Fruit fly (Drosophila melanogaster): ENCODE data around the gene mthl15.

mthl15 gene

dm6 chr2L:10210631-10211557 lies 27.2 kb downstream of the mthl15 start, which contains the start of the genes CG5727 and ath (continued):
- TF ChIP-seq CG12659 (GFP tag; optimal IDR thresholded peaks at IDR 0.05): peak; percentile 28
- no peak for TF ChIP-seq her (GFP tag; optimal IDR thresholded peaks at IDR 0.05)
- no peak for TF ChIP-seq Poxn (GFP tag; IDR thresholded peaks at IDR 0.05)
- TF ChIP-seq Sry-δ (GFP tag; optimal IDR thresholded peaks at IDR 0.05): no peak
- TF ChIP-seq Med (GFP tag): peak; percentile 72
- TF ChIP-seq croc (GFP tag; conservative IDR thresholded peaks at IDR 0.05): no peak
- TF ChIP-seq br (optimal IDR thresholded peaks at IDR 0.05): no peak
- TF ChIP-seq CG8089 (GFP tag; optimal IDR thresholded peaks at IDR 0.05): no peak
- no peak for TF ChIP-seq CG2116 (GFP tag; optimal IDR thresholded peaks at IDR 0.05)
- TF ChIP-seq gsb-n (tag; optimal IDR thresholded peaks at IDR 0.05): no peak
- TF ChIP-seq Atf3 (GFP tag; optimal IDR thresholded peaks at IDR 0.05): no peak
- no peak for TF ChIP-seq CG6654 (GFP tag; optimal IDR thresholded peaks at IDR 0.05)
- no peak for TF ChIP-seq Neu2 (GFP tag; optimal IDR thresholded peaks at IDR 0.05; ENCODE audit: borderline replicate concordance)
- no peak for TF ChIP-seq Sox102F (GFP tag; optimal IDR thresholded peaks at IDR 0.05)
- no peak for TF ChIP-seq CG7556 (GFP tag; optimal IDR thresholded peaks at IDR 0.05)
- TF ChIP-seq scrt (GFP tag; optimal IDR thresholded peaks at IDR 0.05): peak; percentile 94
- peak; percentile 38 for TF ChIP-seq wek (GFP tag; optimal IDR thresholded peaks at IDR 0.05)
- no peak for TF ChIP-seq CG6175 (GFP tag; IDR thresholded peaks at IDR 0.05)
- TF ChIP-seq CG34224 (GFP tag; IDR thresholded peaks at IDR 0.05; ENCODE audit: partially characterized antibody): no peak
- no peak for TF ChIP-seq CG4360 (GFP tag; IDR thresholded peaks at IDR 0.05)
- TF ChIP-seq ato (GFP tag; IDR thresholded peaks at IDR 0.05; ENCODE audit: partially characterized antibody): no peak
- no peak for TF ChIP-seq ken (GFP tag; IDR thresholded peaks at IDR 0.05)
- no peak for TF ChIP-seq pan (optimal IDR thresholded peaks at IDR 0.05)
- no peak for TF ChIP-seq pan (GFP tag; optimal IDR thresholded peaks at IDR 0.05 in 1 of 2, IDR thresholded peaks at IDR 0.05 in 1 of 2)
- peak; percentile 5 for TF ChIP-seq CG15696 (tag; optimal IDR thresholded peaks at IDR 0.05)
- no peak for TF ChIP-seq tap (tag; optimal IDR thresholded peaks at IDR 0.05)
- TF ChIP-seq CG10979 (tag; optimal IDR thresholded peaks at IDR 0.05): no peak
- TF ChIP-seq CG31365 (tag; optimal IDR thresholded peaks at IDR 0.05): no peak
- TF ChIP-seq Doc3 (GFP tag; IDR thresholded peaks at IDR 0.05; ENCODE audit: partially characterized antibody): no peak
- no peak for TF ChIP-seq ERR (GFP tag; optimal IDR thresholded peaks at IDR 0.05)
- TF ChIP-seq CG2875 (GFP tag; optimal IDR thresholded peaks at IDR 0.05): no peak
- no peak for TF ChIP-seq abd-A (tag; optimal IDR thresholded peaks at IDR 0.05)
- no peak for TF ChIP-seq yki (optimal IDR thresholded peaks at IDR 0.05)
- TF ChIP-seq fd102C (GFP tag; optimal IDR thresholded peaks at IDR 0.05): no peak
- no peak for TF ChIP-seq CG11456 (GFP tag; IDR thresholded peaks at IDR 0.05)
- TF ChIP-seq CG9215 (GFP tag; IDR thresholded peaks at IDR 0.05): no peak
- TF ChIP-seq BtbVII (GFP tag; optimal IDR thresholded peaks at IDR 0.05): no peak
- TF ChIP-seq otp (GFP tag; IDR thresholded peaks at IDR 0.05): no peak
- TF ChIP-seq Hand (GFP tag; optimal IDR thresholded peaks at IDR 0.05): no peak
- TF ChIP-seq crp (GFP tag; optimal IDR thresholded peaks at IDR 0.05): no peak
- TF ChIP-seq h (optimal IDR thresholded peaks at IDR 0.05): no peak
- peak; percentile 63 for TF ChIP-seq row (GFP tag; IDR thresholded peaks at IDR 0.05)
- no peak for TF ChIP-seq mam (GFP tag; optimal IDR thresholded peaks at IDR 0.05)
- no peak for TF ChIP-seq az2 (GFP tag; optimal IDR thresholded peaks at IDR 0.05)
- TF ChIP-seq CG11695 (GFP tag; IDR thresholded peaks at IDR 0.05): no peak
- TF ChIP-seq CG6272 (GFP tag; IDR thresholded peaks at IDR 0.05): no peak
- TF ChIP-seq CG6791 (GFP tag; IDR thresholded peaks at IDR 0.05; ENCODE audit: partially characterized antibody): no peak
- no peak for TF ChIP-seq CG9876 (GFP tag; optimal IDR thresholded peaks at IDR 0.05)
- no peak for TF ChIP-seq vfl (GFP tag; optimal IDR thresholded peaks at IDR 0.05)
- TF ChIP-seq CG14441 (GFP tag; IDR thresholded peaks at IDR 0.05): no peak
- TF ChIP-seq peb (GFP tag; IDR thresholded peaks at IDR 0.05): no peak

Measured in whole organism, embryonic.